Worm (Caenorhabditis elegans): ENCODE results near the gene cst-2.

- TF ChIP-seq unc-62 (GFP tag; optimal IDR thresholded peaks at IDR 0.05) (no peak), lin-40 (tag; optimal IDR thresholded peaks at IDR 0.05) (no peak), him-1 (tag; optimal IDR thresholded peaks at IDR 0.05) (no peak), lir-1 (GFP tag; conservative IDR thresholded peaks at IDR 0.05) (no peak), cebp-1 (GFP tag; IDR thresholded peaks at IDR 0.05) (no peak), cebp-1 (tag; optimal IDR thresholded peaks at IDR 0.05) (no peak)
Observed at ce11 chrX:4377689-4378088, 41.8 kb upstream of the cst-2 start, which contains the start of gene R160.12.
